Worm (Caenorhabditis elegans): ENCODE results near the gene C09B9.2.

- TF ChIP-seq ama-1 (optimal IDR thresholded peaks at IDR 0.05), result no peak
- TF ChIP-seq egl-27 (tag; optimal IDR thresholded peaks at IDR 0.05), result no peak
- no peak for TF ChIP-seq snpc-4 (tag; optimal IDR thresholded peaks at IDR 0.05)
- TF ChIP-seq fos-1 (tag; optimal IDR thresholded peaks at IDR 0.05), result no peak
- TF ChIP-seq ZK546.5 (tag; optimal IDR thresholded peaks at IDR 0.05), result no peak
- TF ChIP-seq jun-1 (tag; optimal IDR thresholded peaks at IDR 0.05), result no peak
- TF ChIP-seq unc-62 (GFP tag; optimal IDR thresholded peaks at IDR 0.05), result no peak
- no peak for TF ChIP-seq pha-4 (tag; optimal IDR thresholded peaks at IDR 0.05)
- no peak for TF ChIP-seq pqm-1 (tag; optimal IDR thresholded peaks at IDR 0.05)
- TF ChIP-seq lin-39 (tag; optimal IDR thresholded peaks at IDR 0.05), result no peak
- TF ChIP-seq skn-1 (tag; optimal IDR thresholded peaks at IDR 0.05), result no peak
These were observed 4.2 kb downstream of the C09B9.2 start, which contains the start of gene C09B9.4 for ce11 chrIV:5033276-5033675.
